Fruit fly (Drosophila melanogaster): ENCODE measurements around the gene CG4611.

dm6 chr3L:5130508-5130907 lies 5.7 kb upstream of the CG4611 start:
- TF ChIP-seq Pif1A (GFP tag; optimal IDR thresholded peaks at IDR 0.05) = no peak
- TF ChIP-seq EcR (GFP tag; optimal IDR thresholded peaks at IDR 0.05) = no peak
- TF ChIP-seq Snoo (tag; optimal IDR thresholded peaks at IDR 0.05) = no peak
- TF ChIP-seq CG14655 (GFP tag; optimal IDR thresholded peaks at IDR 0.05) = no peak

Measured in whole organism, pupa.